Worm (Caenorhabditis elegans): Measurements from ENCODE around the gene mutd-1.

DNA sequence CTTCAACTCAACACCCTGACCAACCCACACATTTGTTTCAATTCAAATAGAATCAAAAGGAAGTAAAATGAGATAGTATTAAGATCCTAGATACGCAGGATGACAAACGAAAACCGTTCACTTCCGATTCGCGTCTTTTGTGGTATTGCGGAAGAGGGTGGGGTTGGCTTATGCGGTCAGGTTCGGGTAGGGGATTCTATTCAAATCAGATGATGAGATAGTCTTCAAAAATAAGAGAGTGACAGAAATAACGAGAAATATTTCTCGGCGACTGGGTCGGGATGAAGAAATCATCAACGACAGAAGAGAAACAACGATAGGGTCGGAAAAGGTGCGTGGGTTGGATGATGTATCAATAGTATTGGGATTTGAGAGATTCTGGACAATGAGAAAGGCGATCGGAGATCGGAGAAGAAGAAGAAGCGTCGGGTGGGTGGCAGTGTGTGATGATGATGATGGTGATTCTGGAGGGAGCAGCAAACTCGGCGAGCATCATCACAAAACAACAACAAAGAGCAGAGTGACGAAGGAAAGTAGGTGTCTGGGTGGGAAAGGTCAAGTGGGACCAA lies 38.4 kb downstream of the mutd-1 start:
- TF ChIP-seq him-1 (tag; optimal IDR thresholded peaks at IDR 0.05) (no peak), dao-5 (tag; optimal IDR thresholded peaks at IDR 0.05) (no peak), W03F9.2 (tag; optimal IDR thresholded peaks at IDR 0.05) (no peak)

Data from whole organism, L4/young adult.